Fruit fly (Drosophila melanogaster): ENCODE data around the gene tna.

- TF ChIP-seq psq (optimal IDR thresholded peaks at IDR 0.05) (no peak), ttk (optimal IDR thresholded peaks at IDR 0.05) (no peak), h (optimal IDR thresholded peaks at IDR 0.05) (no peak), Sin3A (optimal IDR thresholded peaks at IDR 0.05) (no peak), Myc (optimal IDR thresholded peaks at IDR 0.05) (no peak)
Measured at dm6 chr3L:10835228-10835627, at the start of gene tna.
